Fruit fly (Drosophila melanogaster): ENCODE data around the gene CG8087.

The CG8087 gene

dm6 chr3R:14574962-14575717 lies 10.5 kb upstream of the CG8087 start (continued):
- TF ChIP-seq unpg (GFP tag; optimal IDR thresholded peaks at IDR 0.05) (peak; percentile 62), Mes4 (GFP tag; optimal IDR thresholded peaks at IDR 0.05) (no peak), tup (GFP tag; optimal IDR thresholded peaks at IDR 0.05) (no peak), Hr78 (GFP tag; optimal IDR thresholded peaks at IDR 0.05) (peak in 1 of 2 experiments; percentile 5), cato (GFP tag; optimal IDR thresholded peaks at IDR 0.05; ENCODE audit: borderline replicate concordance) (peak; percentile 74), ac (GFP tag; optimal IDR thresholded peaks at IDR 0.05) (no peak), pnt (GFP tag; optimal IDR thresholded peaks at IDR 0.05) (peak; percentile 68), tap (tag; optimal IDR thresholded peaks at IDR 0.05) (peak; percentile 18), CG12299 (tag; optimal IDR thresholded peaks at IDR 0.05) (peak; percentile 20), Dek (tag; optimal IDR thresholded peaks at IDR 0.05) (peak; percentile 65), C15 (GFP tag; IDR thresholded peaks at IDR 0.05) (no peak), gsb-n (tag; optimal IDR thresholded peaks at IDR 0.05) (peak; percentile 63), Gug (GFP tag; IDR thresholded peaks at IDR 0.05) (peak; percentile 48; the same call in 2 of the 4 replicates), CG3407 (GFP tag; optimal IDR thresholded peaks at IDR 0.05) (peak; percentile 44), Side (GFP tag; optimal IDR thresholded peaks at IDR 0.05) (peak; percentile 45), CG8089 (GFP tag; optimal IDR thresholded peaks at IDR 0.05) (peak; percentile 49), ab (GFP tag; optimal IDR thresholded peaks at IDR 0.05) (no peak), CG7372 (GFP tag; IDR thresholded peaks at IDR 0.05) (0 out of 2 replicates have a peak, but pooled peaks have one; percentile 17), CG3281 (GFP tag; optimal IDR thresholded peaks at IDR 0.05) (peak; percentile 77), Hr3 (GFP tag; optimal IDR thresholded peaks at IDR 0.05) (peak; percentile 78), ken (GFP tag; IDR thresholded peaks at IDR 0.05) (peak; percentile 65; the same call in 2 of the 3 replicates), mld (GFP tag; IDR thresholded peaks at IDR 0.05; ENCODE audit: partially characterized antibody) (no peak), lmd (GFP tag; IDR thresholded peaks at IDR 0.05) (peak; percentile 76), CG15601 (tag; optimal IDR thresholded peaks at IDR 0.05) (peak; percentile 71), insv (GFP tag; optimal IDR thresholded peaks at IDR 0.05) (no peak), CG6765 (GFP tag; optimal IDR thresholded peaks at IDR 0.05) (peak; percentile 63), zf30C (GFP tag; optimal IDR thresholded peaks at IDR 0.05) (no peak), knrl (GFP tag; IDR thresholded peaks at IDR 0.05; ENCODE audit: partially characterized antibody) (no peak), CG13296 (GFP tag; optimal IDR thresholded peaks at IDR 0.05) (peak; percentile 65), CG17186 (GFP tag; optimal IDR thresholded peaks at IDR 0.05) (no peak), Atf3 (GFP tag; optimal IDR thresholded peaks at IDR 0.05) (no peak), Spps (tag; optimal IDR thresholded peaks at IDR 0.05) (peak; percentile 20), Dip2 (GFP tag; IDR thresholded peaks at IDR 0.05) (no peak), CG1647 (GFP tag; optimal IDR thresholded peaks at IDR 0.05) (no peak), lbe (GFP tag; optimal IDR thresholded peaks at IDR 0.05) (no peak), ci (GFP tag; IDR thresholded peaks at IDR 0.05) (peak; percentile 41; the same call in 2 of the 3 replicates), CG42726 (GFP tag; IDR thresholded peaks at IDR 0.05; ENCODE audit: partially characterized antibody) (no peak), BtbVII (GFP tag; optimal IDR thresholded peaks at IDR 0.05) (peak; percentile 31), E2f2 (GFP tag; IDR thresholded peaks at IDR 0.05) (no peak), CG7963 (GFP tag; IDR thresholded peaks at IDR 0.05; ENCODE audit: partially characterized antibody) (no peak), nerfin-1 (tag; optimal IDR thresholded peaks at IDR 0.05) (peak; percentile 63), disco-r (GFP tag; optimal IDR thresholded peaks at IDR 0.05) (peak; percentile 32), Dref (GFP tag; IDR thresholded peaks at IDR 0.05) (no peak), ap (GFP tag; IDR thresholded peaks at IDR 0.05) (no peak), Hey (tag; optimal IDR thresholded peaks at IDR 0.05) (no peak), tin (GFP tag; optimal IDR thresholded peaks at IDR 0.05) (peak; percentile 66), CG2120 (GFP tag; optimal IDR thresholded peaks at IDR 0.05) (peak; percentile 82), sr (GFP tag; IDR thresholded peaks at IDR 0.05) (no peak), CG5180 (GFP tag; optimal IDR thresholded peaks at IDR 0.05) (peak; percentile 25)

All from whole organism, embryonic.